Fruit fly (Drosophila melanogaster): ENCODE data around the gene hay.

Gene hay

DNA sequence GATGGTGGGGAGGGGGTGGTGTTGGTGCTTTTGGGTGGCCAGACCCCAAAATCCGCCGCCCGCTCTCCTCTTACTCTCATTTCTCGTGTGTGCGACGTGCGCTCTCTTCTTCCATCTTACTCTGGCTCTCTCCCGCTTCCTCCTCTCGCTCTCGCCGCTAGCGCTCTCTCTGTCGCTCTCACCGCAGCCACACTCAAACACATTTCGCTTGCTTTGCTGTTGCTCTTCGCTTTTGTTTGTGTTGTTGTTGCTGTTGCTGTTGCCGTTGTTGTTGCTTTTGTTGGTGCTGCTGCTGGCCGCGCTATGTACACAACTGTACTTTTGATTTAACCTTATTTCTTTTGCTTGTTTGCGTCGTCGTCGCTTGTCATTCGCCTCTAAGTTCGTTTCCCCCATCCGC is 50.9 kb downstream of the hay start (continued):
- TF ChIP-seq Bgb (GFP tag; IDR thresholded peaks at IDR 0.05; ENCODE audit: partially characterized antibody): peak; percentile 15; the same call in 1 of the 2 replicates
- TF ChIP-seq slp2 (GFP tag; optimal IDR thresholded peaks at IDR 0.05): no peak
- TF ChIP-seq Myb (GFP tag; optimal IDR thresholded peaks at IDR 0.05): no peak
- peak; percentile 3 for TF ChIP-seq abd-A (tag; optimal IDR thresholded peaks at IDR 0.05)
- no peak for TF ChIP-seq CG2875 (GFP tag; optimal IDR thresholded peaks at IDR 0.05)
- no peak for TF ChIP-seq cas (GFP tag; IDR thresholded peaks at IDR 0.05)
- no peak for TF ChIP-seq hkb (optimal IDR thresholded peaks at IDR 0.05)
- peak; percentile 45; the same call in 1 of the 2 replicates for TF ChIP-seq hkb (GFP tag; IDR thresholded peaks at IDR 0.05)
- TF ChIP-seq zen2 (GFP tag; IDR thresholded peaks at IDR 0.05; ENCODE audit: partially characterized antibody): no peak
- peak; percentile 25 for TF ChIP-seq Meics (GFP tag; optimal IDR thresholded peaks at IDR 0.05)
- TF ChIP-seq wek (GFP tag; optimal IDR thresholded peaks at IDR 0.05): peak; percentile 14
- TF ChIP-seq Aef1 (GFP tag; IDR thresholded peaks at IDR 0.05): peak; percentile 67
- no peak for TF ChIP-seq tap (tag; optimal IDR thresholded peaks at IDR 0.05)
- peak; percentile 16 for TF ChIP-seq her (GFP tag; optimal IDR thresholded peaks at IDR 0.05)
- peak; percentile 52; the same call in 2 of the 3 replicates for TF ChIP-seq ci (GFP tag; IDR thresholded peaks at IDR 0.05)
- TF ChIP-seq Fer1 (GFP tag; optimal IDR thresholded peaks at IDR 0.05): no peak
- TF ChIP-seq hbn (GFP tag; IDR thresholded peaks at IDR 0.05; ENCODE audit: partially characterized antibody): peak; percentile 30; the same call in 1 of the 2 replicates
- no peak for TF ChIP-seq pfk (GFP tag; optimal IDR thresholded peaks at IDR 0.05)
- TF ChIP-seq NK7.1 (GFP tag; optimal IDR thresholded peaks at IDR 0.05): peak; percentile 19
- TF ChIP-seq Dip3 (GFP tag; optimal IDR thresholded peaks at IDR 0.05): no peak
- TF ChIP-seq CrebB (tag; optimal IDR thresholded peaks at IDR 0.05): peak; percentile 30
- TF ChIP-seq CG32532 (GFP tag; IDR thresholded peaks at IDR 0.05): peak; percentile 76; the same call in 1 of the 2 replicates
- peak; percentile 23 for TF ChIP-seq scrt (GFP tag; optimal IDR thresholded peaks at IDR 0.05)
- no peak for TF ChIP-seq CG33557 (GFP tag; optimal IDR thresholded peaks at IDR 0.05)
- TF ChIP-seq Rx (GFP tag; IDR thresholded peaks at IDR 0.05): no peak
- no peak for TF ChIP-seq Stat92E (GFP tag; optimal IDR thresholded peaks at IDR 0.05)
- TF ChIP-seq H15 (GFP tag; IDR thresholded peaks at IDR 0.05): no peak
- no peak for TF ChIP-seq YL-1 (GFP tag; optimal IDR thresholded peaks at IDR 0.05)
- TF ChIP-seq CG9437 (GFP tag; optimal IDR thresholded peaks at IDR 0.05): no peak
- peak; percentile 87 for TF ChIP-seq CG1832 (GFP tag; optimal IDR thresholded peaks at IDR 0.05)
- TF ChIP-seq nerfin-1 (tag; optimal IDR thresholded peaks at IDR 0.05): no peak
- TF ChIP-seq Fer3 (tag; optimal IDR thresholded peaks at IDR 0.05): no peak
- TF ChIP-seq Adf1 (GFP tag; IDR thresholded peaks at IDR 0.05): peak; percentile 64; the same call in 1 of the 2 replicates
- TF ChIP-seq stc (GFP tag; IDR thresholded peaks at IDR 0.05): no peak
- TF ChIP-seq HHEX (GFP tag; optimal IDR thresholded peaks at IDR 0.05): no peak
- TF ChIP-seq rib (GFP tag; IDR thresholded peaks at IDR 0.05): peak; percentile 60; the same call in 1 of the 2 replicates
- no peak for TF ChIP-seq vfl (GFP tag; optimal IDR thresholded peaks at IDR 0.05)
- TF ChIP-seq Oli (tag; optimal IDR thresholded peaks at IDR 0.05): no peak
- TF ChIP-seq CG4328 (GFP tag; optimal IDR thresholded peaks at IDR 0.05): no peak
- TF ChIP-seq onecut (GFP tag; IDR thresholded peaks at IDR 0.05): peak; percentile 4; the same call in 1 of the 2 replicates
- TF ChIP-seq CG8290 (GFP tag; optimal IDR thresholded peaks at IDR 0.05): no peak
- TF ChIP-seq CG8290 (tag; optimal IDR thresholded peaks at IDR 0.05): no peak
- no peak for TF ChIP-seq fd96Cb (tag; optimal IDR thresholded peaks at IDR 0.05)
- TF ChIP-seq amos (GFP tag; IDR thresholded peaks at IDR 0.05; ENCODE audit: partially characterized antibody): no peak
- peak; percentile 19 for TF ChIP-seq CG4282 (GFP tag; optimal IDR thresholded peaks at IDR 0.05)
- no peak for TF ChIP-seq Chrac-16 (GFP tag; optimal IDR thresholded peaks at IDR 0.05)
- TF ChIP-seq zfh2 (GFP tag; optimal IDR thresholded peaks at IDR 0.05): no peak
- TF ChIP-seq otp (GFP tag; IDR thresholded peaks at IDR 0.05): no peak; the same call in 2 of the 3 replicates
- TF ChIP-seq BEAF-32 (GFP tag; optimal IDR thresholded peaks at IDR 0.05): no peak
- TF ChIP-seq Hr51 (GFP tag; optimal IDR thresholded peaks at IDR 0.05): no peak
- no peak for TF ChIP-seq esg (GFP tag; conservative IDR thresholded peaks at IDR 0.05)
